Fruit fly (Drosophila melanogaster): ENCODE results near the gene CG32816.
"Not testable (repeated sequence)": the region's sequence is repeated elsewhere in the genome, so short reads cannot be mapped to it uniquely, and the experiment has no call there.

DNA sequence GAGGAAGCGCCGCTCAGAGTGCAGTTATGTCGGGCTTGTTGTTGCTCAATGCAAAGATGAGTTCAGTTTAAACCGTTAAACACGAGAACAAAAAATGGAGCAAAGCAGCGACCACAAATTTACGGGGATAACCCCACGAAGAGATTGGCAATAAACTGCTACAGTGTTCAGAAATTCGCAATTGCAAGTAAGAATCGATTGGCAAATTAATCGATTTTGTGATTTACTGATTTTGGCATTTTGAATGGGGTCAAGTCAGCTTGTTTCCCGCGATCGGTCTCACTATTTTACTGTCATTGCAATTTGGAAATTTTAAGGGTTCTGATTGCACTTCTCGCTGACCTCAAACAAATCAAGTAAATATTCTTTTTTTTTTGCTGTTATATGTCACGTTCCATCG, 11.1 kb upstream of the CG32816 start, which contains the start of gene CG3176:
- TF ChIP-seq Dll (optimal IDR thresholded peaks at IDR 0.05); CG8478 (optimal IDR thresholded peaks at IDR 0.05); psq (optimal IDR thresholded peaks at IDR 0.05); usp (GFP tag; optimal IDR thresholded peaks at IDR 0.05); EcR (GFP tag; optimal IDR thresholded peaks at IDR 0.05); pan (optimal IDR thresholded peaks at IDR 0.05): not testable (repeated sequence)
